Fruit fly (Drosophila melanogaster): ENCODE measurements around the gene CG3407.

CG3407 gene

DNA sequence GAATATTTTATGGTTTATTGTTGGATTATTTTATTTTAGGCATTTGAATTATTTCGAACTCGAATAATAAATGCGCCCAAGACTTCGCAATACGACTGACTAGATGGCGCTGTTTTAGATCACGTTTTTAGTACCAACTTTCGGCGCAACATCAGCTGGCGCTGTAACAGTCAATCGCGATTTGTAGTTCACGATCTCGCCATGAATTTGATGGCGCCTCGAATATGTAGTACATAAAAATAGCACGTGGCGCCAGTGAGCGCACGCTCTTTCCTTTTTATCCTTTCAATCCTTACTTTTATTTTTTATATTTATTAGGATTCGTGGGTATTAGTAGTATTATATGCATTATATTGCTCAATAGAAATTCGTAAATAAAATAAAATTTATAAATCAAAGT, 27.0 kb downstream of the CG3407 start (continued):
- TF ChIP-seq tup (GFP tag; optimal IDR thresholded peaks at IDR 0.05): no peak
- TF ChIP-seq sug (tag; optimal IDR thresholded peaks at IDR 0.05): peak; percentile 59
- TF ChIP-seq CG12104 (GFP tag; optimal IDR thresholded peaks at IDR 0.05): peak; percentile 15
- peak; percentile 45 for TF ChIP-seq HLH54F (GFP tag; optimal IDR thresholded peaks at IDR 0.05)
- TF ChIP-seq NC2α (GFP tag; optimal IDR thresholded peaks at IDR 0.05): no peak
- TF ChIP-seq Camta (GFP tag; optimal IDR thresholded peaks at IDR 0.05): peak; percentile 82
- no peak for TF ChIP-seq CG14965 (GFP tag; optimal IDR thresholded peaks at IDR 0.05; ENCODE audit: borderline replicate concordance)
- TF ChIP-seq insv (GFP tag; optimal IDR thresholded peaks at IDR 0.05): peak in 1 of 2 experiments; percentile 40
- peak; percentile 85 for TF ChIP-seq onecut (GFP tag; IDR thresholded peaks at IDR 0.05)
- peak; percentile 31 for TF ChIP-seq Abd-B (GFP tag; optimal IDR thresholded peaks at IDR 0.05)
- peak; percentile 26; the same call in 1 of the 3 replicates for TF ChIP-seq knrl (GFP tag; IDR thresholded peaks at IDR 0.05; ENCODE audit: partially characterized antibody)
- TF ChIP-seq fd102C (GFP tag; optimal IDR thresholded peaks at IDR 0.05): peak; percentile 13
- peak; percentile 48 for TF ChIP-seq CG12769 (tag; optimal IDR thresholded peaks at IDR 0.05)
- peak; percentile 71 for TF ChIP-seq sens-2 (GFP tag; IDR thresholded peaks at IDR 0.05)
- TF ChIP-seq Sin3A (optimal IDR thresholded peaks at IDR 0.05): no peak
- peak; percentile 83 for TF ChIP-seq Xbp1 (GFP tag; optimal IDR thresholded peaks at IDR 0.05)
- no peak for TF ChIP-seq rib (GFP tag; IDR thresholded peaks at IDR 0.05)
- peak; percentile 25 for TF ChIP-seq psq (GFP tag; optimal IDR thresholded peaks at IDR 0.05)
- TF ChIP-seq Blimp-1 (GFP tag; optimal IDR thresholded peaks at IDR 0.05): peak; percentile 33
- TF ChIP-seq Doc2 (GFP tag; IDR thresholded peaks at IDR 0.05): no peak
- TF ChIP-seq slou (GFP tag; optimal IDR thresholded peaks at IDR 0.05): no peak
- TF ChIP-seq Aef1 (GFP tag; IDR thresholded peaks at IDR 0.05): peak; percentile 76
- TF ChIP-seq lilli (GFP tag; optimal IDR thresholded peaks at IDR 0.05): peak; percentile 80
- TF ChIP-seq nmo (GFP tag; optimal IDR thresholded peaks at IDR 0.05): peak; percentile 61
- TF ChIP-seq Deaf1 (tag; optimal IDR thresholded peaks at IDR 0.05): no peak
- TF ChIP-seq lbe (GFP tag; optimal IDR thresholded peaks at IDR 0.05): peak; percentile 9
- peak; percentile 36 for TF ChIP-seq gcm (GFP tag; optimal IDR thresholded peaks at IDR 0.05)
- peak; percentile 41; the same call in 2 of the 3 replicates for TF ChIP-seq CG14050 (GFP tag; IDR thresholded peaks at IDR 0.05)
- TF ChIP-seq CG3726 (GFP tag; IDR thresholded peaks at IDR 0.05): peak; percentile 77; the same call in 1 of the 3 replicates
- peak; percentile 39 for TF ChIP-seq D19A (tag; optimal IDR thresholded peaks at IDR 0.05)
- TF ChIP-seq mld (GFP tag; IDR thresholded peaks at IDR 0.05; ENCODE audit: partially characterized antibody): no peak
- TF ChIP-seq pb (GFP tag; optimal IDR thresholded peaks at IDR 0.05): peak; percentile 20
- TF ChIP-seq luna (GFP tag; optimal IDR thresholded peaks at IDR 0.05): no peak
- TF ChIP-seq CG7963 (GFP tag; IDR thresholded peaks at IDR 0.05; ENCODE audit: partially characterized antibody): no peak
- peak; percentile 15 for TF ChIP-seq Sox100B (GFP tag; optimal IDR thresholded peaks at IDR 0.05)
- TF ChIP-seq CG17829 (tag; optimal IDR thresholded peaks at IDR 0.05): peak; percentile 76
- TF ChIP-seq gsb (GFP tag; IDR thresholded peaks at IDR 0.05): 0 out of 2 replicates have a peak, but pooled peaks have one; percentile 48
- peak; percentile 59 for TF ChIP-seq mam (GFP tag; optimal IDR thresholded peaks at IDR 0.05)
- TF ChIP-seq wor (GFP tag; IDR thresholded peaks at IDR 0.05): peak; percentile 70
- no peak for TF ChIP-seq scrt (GFP tag; optimal IDR thresholded peaks at IDR 0.05)
- no peak for TF ChIP-seq btn (GFP tag; optimal IDR thresholded peaks at IDR 0.05)
- TF ChIP-seq CG9727 (GFP tag; optimal IDR thresholded peaks at IDR 0.05): peak; percentile 48
- TF ChIP-seq NK7.1 (GFP tag; optimal IDR thresholded peaks at IDR 0.05): peak; percentile 10
- TF ChIP-seq CG6254 (GFP tag; optimal IDR thresholded peaks at IDR 0.05): no peak
- TF ChIP-seq CG18764 (GFP tag; optimal IDR thresholded peaks at IDR 0.05): peak; percentile 51
- no peak for TF ChIP-seq CG11398 (GFP tag; optimal IDR thresholded peaks at IDR 0.05)
- no peak for TF ChIP-seq CG13296 (GFP tag; optimal IDR thresholded peaks at IDR 0.05)
- TF ChIP-seq Sry-δ (GFP tag; optimal IDR thresholded peaks at IDR 0.05): peak; percentile 28
- TF ChIP-seq gro (GFP tag; optimal IDR thresholded peaks at IDR 0.05): peak; percentile 29
- TF ChIP-seq hb (GFP tag; IDR thresholded peaks at IDR 0.05; ENCODE audit: partially characterized antibody): no peak
- TF ChIP-seq chinmo (GFP tag; IDR thresholded peaks at IDR 0.05; ENCODE audit: partially characterized antibody): 0 out of 4 replicates have a peak, but pooled peaks have one; percentile 5

Data from whole organism, embryonic.